Fruit fly (Drosophila melanogaster): ENCODE data around the gene CG12395.

Gene CG12395

dm6 chrX:16103482-16103881, 40.8 kb upstream of the CG12395 start (continued):
- peak; percentile 23 for TF ChIP-seq CG15269 (tag; optimal IDR thresholded peaks at IDR 0.05)
- TF ChIP-seq insv (GFP tag; optimal IDR thresholded peaks at IDR 0.05), result no peak
- no peak for TF ChIP-seq fu2 (GFP tag; optimal IDR thresholded peaks at IDR 0.05)
- peak; percentile 28; the same call in 1 of the 2 replicates for TF ChIP-seq HLH3B (GFP tag; IDR thresholded peaks at IDR 0.05)
- no peak for TF ChIP-seq Trl (optimal IDR thresholded peaks at IDR 0.05)
- TF ChIP-seq Trl (GFP tag; optimal IDR thresholded peaks at IDR 0.05), result peak; percentile 41
- peak; percentile 19 for TF ChIP-seq Hsf (GFP tag; optimal IDR thresholded peaks at IDR 0.05)
- TF ChIP-seq TFAM (GFP tag; optimal IDR thresholded peaks at IDR 0.05), result no peak
- TF ChIP-seq CG6689 (GFP tag; IDR thresholded peaks at IDR 0.05), result peak; percentile 58
- TF ChIP-seq CG3281 (GFP tag; optimal IDR thresholded peaks at IDR 0.05), result no peak
- peak; percentile 95 for TF ChIP-seq sens (GFP tag)
- no peak for TF ChIP-seq CG34224 (GFP tag; IDR thresholded peaks at IDR 0.05; ENCODE audit: partially characterized antibody)
- TF ChIP-seq CG4820 (GFP tag; optimal IDR thresholded peaks at IDR 0.05), result peak; percentile 31
- peak; percentile 63 for TF ChIP-seq dmrt99B (tag; optimal IDR thresholded peaks at IDR 0.05)
- peak; percentile 12 for TF ChIP-seq ERR (GFP tag; optimal IDR thresholded peaks at IDR 0.05)
- 0 out of 2 replicates have a peak, but pooled peaks have one; percentile 31 for TF ChIP-seq ap (GFP tag; IDR thresholded peaks at IDR 0.05)
- no peak for TF ChIP-seq sug (tag; optimal IDR thresholded peaks at IDR 0.05)
- no peak for TF ChIP-seq CG7987 (GFP tag; optimal IDR thresholded peaks at IDR 0.05)
- peak; percentile 33 for TF ChIP-seq CG1602 (GFP tag; optimal IDR thresholded peaks at IDR 0.05)
- peak; percentile 47 for TF ChIP-seq Rx (GFP tag; IDR thresholded peaks at IDR 0.05)
- TF ChIP-seq sim (GFP tag; IDR thresholded peaks at IDR 0.05), result no peak
- peak; percentile 67 for TF ChIP-seq CG7839 (tag; optimal IDR thresholded peaks at IDR 0.05)
- TF ChIP-seq Atf-2 (GFP tag; optimal IDR thresholded peaks at IDR 0.05), result peak; percentile 11
- TF ChIP-seq E2f2 (GFP tag; IDR thresholded peaks at IDR 0.05), result 0 out of 2 replicates have a peak, but pooled peaks have one; percentile 32
- no peak for TF ChIP-seq Ets97D (GFP tag; optimal IDR thresholded peaks at IDR 0.05)
- no peak for TF ChIP-seq CG4404 (GFP tag; IDR thresholded peaks at IDR 0.05)
- TF ChIP-seq CG18599 (GFP tag; optimal IDR thresholded peaks at IDR 0.05), result no peak
- peak; percentile 13 for TF ChIP-seq ems (GFP tag; optimal IDR thresholded peaks at IDR 0.05)
- TF ChIP-seq CG12236 (GFP tag; optimal IDR thresholded peaks at IDR 0.05), result no peak
- peak; percentile 47 for TF ChIP-seq bab2 (GFP tag; optimal IDR thresholded peaks at IDR 0.05)
- TF ChIP-seq ind (GFP tag; optimal IDR thresholded peaks at IDR 0.05), result peak; percentile 41
- TF ChIP-seq pita (GFP tag; optimal IDR thresholded peaks at IDR 0.05), result no peak
- TF ChIP-seq PHDP (tag; optimal IDR thresholded peaks at IDR 0.05), result no peak
- TF ChIP-seq CG1233 (GFP tag; optimal IDR thresholded peaks at IDR 0.05), result peak; percentile 47
- no peak for TF ChIP-seq CG7786 (GFP tag; optimal IDR thresholded peaks at IDR 0.05)
- TF ChIP-seq slou (GFP tag; optimal IDR thresholded peaks at IDR 0.05), result peak; percentile 37
- TF ChIP-seq CG9817 (tag; optimal IDR thresholded peaks at IDR 0.05), result no peak
- TF ChIP-seq emc (GFP tag; optimal IDR thresholded peaks at IDR 0.05), result no peak
- TF ChIP-seq CG32772 (GFP tag; IDR thresholded peaks at IDR 0.05), result peak; percentile 35
- TF ChIP-seq CG8478 (optimal IDR thresholded peaks at IDR 0.05), result no peak
- TF ChIP-seq slp2 (GFP tag; optimal IDR thresholded peaks at IDR 0.05), result peak; percentile 42
- no peak for TF ChIP-seq NK7.1 (GFP tag; optimal IDR thresholded peaks at IDR 0.05)
- 0 out of 2 replicates have a peak, but pooled peaks have one; percentile 45 for TF ChIP-seq seq (GFP tag; IDR thresholded peaks at IDR 0.05)
- TF ChIP-seq tx (GFP tag; optimal IDR thresholded peaks at IDR 0.05), result peak; percentile 24
- peak in 1 of 2 experiments; percentile 54 for TF ChIP-seq Hr51 (GFP tag; optimal IDR thresholded peaks at IDR 0.05)
- no peak for TF ChIP-seq vnd (GFP tag; IDR thresholded peaks at IDR 0.05; ENCODE audit: partially characterized antibody)
- peak; percentile 56 for TF ChIP-seq CG9727 (GFP tag; optimal IDR thresholded peaks at IDR 0.05)
- no peak for TF ChIP-seq CG11398 (GFP tag; optimal IDR thresholded peaks at IDR 0.05)
- no peak for TF ChIP-seq CG7357 (GFP tag; IDR thresholded peaks at IDR 0.05)
- TF ChIP-seq CG18011 (GFP tag; optimal IDR thresholded peaks at IDR 0.05), result no peak
- TF ChIP-seq croc (GFP tag; conservative IDR thresholded peaks at IDR 0.05), result peak; percentile 34; the same call in 2 of the 3 replicates
- peak; percentile 19 for TF ChIP-seq CG2678 (tag; optimal IDR thresholded peaks at IDR 0.05)
